Worm (Caenorhabditis elegans): ENCODE data around the gene str-113.

The str-113 gene

DNA sequence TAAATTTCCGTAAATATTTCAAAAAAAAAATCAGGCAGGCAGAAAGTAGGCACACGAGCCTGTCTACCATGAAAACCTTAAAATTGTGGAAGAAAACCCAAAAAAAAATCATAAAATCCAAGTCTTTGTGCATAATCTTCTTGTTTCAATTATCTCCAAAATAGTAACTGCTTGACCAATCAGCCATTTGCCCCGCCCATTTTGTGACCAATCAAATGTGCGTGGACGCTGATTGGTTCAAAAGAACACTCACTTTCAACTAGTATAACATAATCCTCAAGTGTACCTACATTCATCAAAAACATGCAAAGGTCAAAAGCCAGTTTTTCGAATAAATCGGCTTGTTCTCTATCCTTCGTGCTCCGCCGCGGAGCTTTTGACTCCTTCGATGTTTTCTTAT lies 11.7 kb upstream of the str-113 start:
- TF ChIP-seq Y53G8AR.9 (GFP tag; conservative IDR thresholded peaks at IDR 0.05) (no peak), let-526 (GFP tag; IDR thresholded peaks at IDR 0.05) (no peak), C17E4.6 (GFP tag; IDR thresholded peaks at IDR 0.05) (no peak), snpc-1.3 (tag; optimal IDR thresholded peaks at IDR 0.05; ENCODE audit: insufficient read depth) (no peak), akir-1 (GFP tag; optimal IDR thresholded peaks at IDR 0.05) (no peak), F23B12.7 (tag; optimal IDR thresholded peaks at IDR 0.05; ENCODE audit: insufficient read depth) (no peak), F57A8.1 (GFP tag; optimal IDR thresholded peaks at IDR 0.05) (no peak), pbrm-1 (GFP tag; IDR thresholded peaks at IDR 0.05) (no peak), madf-3 (GFP tag; IDR thresholded peaks at IDR 0.05) (no peak), snpc-4 (GFP tag; optimal IDR thresholded peaks at IDR 0.05) (no peak), snpc-4 (tag; optimal IDR thresholded peaks at IDR 0.05) (no peak), madf-10 (tag; optimal IDR thresholded peaks at IDR 0.05) (no peak), mel-28 (tag; optimal IDR thresholded peaks at IDR 0.05; ENCODE audit: borderline replicate concordance) (no peak), dox-1 (GFP tag; IDR thresholded peaks at IDR 0.05) (no peak), nfya-1 (tag; optimal IDR thresholded peaks at IDR 0.05; ENCODE audit: borderline replicate concordance, insufficient read depth) (no peak)

DNA sequence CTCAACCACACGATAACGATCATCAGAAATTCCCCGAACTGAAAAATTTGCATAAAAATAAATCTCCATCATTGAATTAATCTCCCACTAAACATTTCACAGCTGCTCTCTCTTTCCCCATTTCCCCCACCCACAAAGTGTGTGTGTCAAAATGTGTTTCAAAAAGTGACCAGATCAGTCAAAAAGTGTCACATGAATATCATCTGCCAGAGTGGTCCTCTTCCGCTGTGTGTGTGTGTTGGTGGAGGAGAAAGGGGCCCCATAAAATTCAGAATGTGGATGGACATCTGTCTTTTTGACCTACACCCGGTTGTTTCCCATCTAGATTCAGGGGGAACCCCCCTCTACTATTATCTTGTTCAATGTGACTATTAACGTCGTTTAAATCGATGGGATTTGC lies 10.4 kb upstream of the str-113 start:
- no peak for TF ChIP-seq attf-5 (GFP tag; optimal IDR thresholded peaks at IDR 0.05)
- TF ChIP-seq nfya-2 (GFP tag; IDR thresholded peaks at IDR 0.05) = no peak
- TF ChIP-seq nhr-27 (tag; optimal IDR thresholded peaks at IDR 0.05) = no peak
- TF ChIP-seq tbx-9 (tag; optimal IDR thresholded peaks at IDR 0.05; ENCODE audit: borderline replicate concordance) = no peak
- no peak for TF ChIP-seq T26A5.8 (tag; optimal IDR thresholded peaks at IDR 0.05)
- no peak for TF ChIP-seq pbrm-1 (GFP tag; IDR thresholded peaks at IDR 0.05)
- TF ChIP-seq attf-6 (GFP tag; IDR thresholded peaks at IDR 0.05) = no peak
- TF ChIP-seq ceh-27 (GFP tag; optimal IDR thresholded peaks at IDR 0.05) = no peak
- no peak for TF ChIP-seq sdz-38 (tag; optimal IDR thresholded peaks at IDR 0.05)
- no peak for TF ChIP-seq lin-54 (GFP tag; optimal IDR thresholded peaks at IDR 0.05)
- no peak for TF ChIP-seq ztf-26 (tag; optimal IDR thresholded peaks at IDR 0.05)
- no peak for TF ChIP-seq lin-40 (tag; optimal IDR thresholded peaks at IDR 0.05)
- no peak for TF ChIP-seq Y53F4B.3 (GFP tag; IDR thresholded peaks at IDR 0.05)
- TF ChIP-seq ztf-22 (GFP tag; optimal IDR thresholded peaks at IDR 0.05) = no peak
- no peak for TF ChIP-seq aptf-2 (GFP tag; conservative IDR thresholded peaks at IDR 0.05)
- TF ChIP-seq cebp-2 (GFP tag; IDR thresholded peaks at IDR 0.05) = no peak
- no peak for TF ChIP-seq athp-1 (tag; optimal IDR thresholded peaks at IDR 0.05)
- TF ChIP-seq efl-1 (GFP tag; optimal IDR thresholded peaks at IDR 0.05) = no peak
- TF ChIP-seq K11D2.4 (GFP tag; IDR thresholded peaks at IDR 0.05) = no peak
- TF ChIP-seq ztf-3 (GFP tag; optimal IDR thresholded peaks at IDR 0.05) = no peak

DNA sequence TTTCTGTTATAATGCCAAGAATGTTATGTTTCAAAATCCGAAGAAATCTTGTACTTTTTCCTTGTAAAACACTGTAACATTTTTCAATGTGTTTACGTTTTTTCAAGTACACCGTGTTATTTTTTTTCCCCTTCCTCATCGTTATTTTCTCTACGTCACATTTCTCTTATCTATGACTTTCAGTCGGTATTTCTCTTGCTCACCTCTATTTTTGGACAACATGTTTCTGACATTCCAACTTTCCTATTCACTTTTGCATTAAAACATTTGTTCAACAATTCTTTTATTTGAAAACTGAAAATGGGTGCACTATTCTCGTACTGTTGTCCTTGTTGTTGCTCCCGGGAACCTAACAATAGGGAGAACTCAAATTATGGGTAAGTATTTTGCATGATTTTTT lies 6.3 kb upstream of the str-113 start, which contains the start of gene pals-33:
Gene pals-33, plus strand, starts transcription at position 301 of the 400 bp plus-strand sequence.
- TF ChIP-seq nhr-80 (tag; optimal IDR thresholded peaks at IDR 0.05) (no peak), C17E4.6 (GFP tag; IDR thresholded peaks at IDR 0.05) (no peak), Y56A3A.18 (GFP tag; IDR thresholded peaks at IDR 0.05) (no peak), hmg-20 (GFP tag; IDR thresholded peaks at IDR 0.05) (no peak), Y95B8A.8 (GFP tag; IDR thresholded peaks at IDR 0.05) (no peak), ama-1 (optimal IDR thresholded peaks at IDR 0.05) (no peak), ama-1 (GFP tag; optimal IDR thresholded peaks at IDR 0.05) (no peak), B0019.2 (GFP tag; conservative IDR thresholded peaks at IDR 0.05) (no peak), bed-1 (GFP tag; IDR thresholded peaks at IDR 0.05) (no peak), somi-1 (GFP tag; optimal IDR thresholded peaks at IDR 0.05) (no peak), ceh-40 (GFP tag; IDR thresholded peaks at IDR 0.05) (no peak), unc-130 (GFP tag; optimal IDR thresholded peaks at IDR 0.05) (no peak), chd-7 (tag; optimal IDR thresholded peaks at IDR 0.05) (no peak), tbp1 (GFP tag; optimal IDR thresholded peaks at IDR 0.05) (no peak), sea-2 (GFP tag; IDR thresholded peaks at IDR 0.05) (no peak), hmg-1.2 (GFP tag; IDR thresholded peaks at IDR 0.05) (no peak), lir-1 (GFP tag; conservative IDR thresholded peaks at IDR 0.05) (no peak)

Measured in whole organism, young adult.